Worm (Caenorhabditis elegans): ENCODE data around the gene sre-4.

DNA sequence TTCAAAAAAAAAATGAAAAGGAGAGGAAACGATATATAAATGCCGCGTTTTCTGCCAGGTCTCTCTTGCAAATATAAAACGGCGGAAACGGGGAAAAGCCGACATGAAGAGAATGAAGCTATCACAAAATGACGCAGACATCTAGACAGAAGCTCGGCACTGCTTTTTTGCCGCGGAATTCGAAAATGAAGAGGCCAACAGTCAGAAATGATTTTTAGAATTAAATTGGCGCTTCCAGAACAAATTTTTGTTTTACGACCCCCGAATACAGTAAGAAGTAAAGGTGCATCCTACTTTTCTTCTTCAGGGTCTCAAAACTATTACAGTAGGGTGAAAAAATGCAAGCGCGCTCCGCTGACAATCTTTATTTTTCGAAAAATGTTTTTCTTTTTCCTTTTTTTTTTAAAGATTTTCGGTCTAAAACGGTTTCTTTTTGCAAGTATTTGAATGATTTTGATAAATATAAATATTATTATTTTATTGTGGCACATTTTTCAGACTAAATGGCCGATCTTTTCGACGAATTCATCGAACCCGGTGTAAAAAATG is 40.7 kb upstream of the sre-4 start, which contains the start of gene mtr-4:
- TF ChIP-seq pha-4 (tag; optimal IDR thresholded peaks at IDR 0.05) (no peak), nhr-25 (tag; optimal IDR thresholded peaks at IDR 0.05) (no peak), lsy-12 (tag; optimal IDR thresholded peaks at IDR 0.05) (no peak), ztf-11 (tag; optimal IDR thresholded peaks at IDR 0.05) (no peak), fos-1 (tag; optimal IDR thresholded peaks at IDR 0.05) (no peak), snpc-4 (tag; optimal IDR thresholded peaks at IDR 0.05) (no peak)
